Fruit fly (Drosophila melanogaster) whole organism, embryonic: Measurements from ENCODE around the gene CG4133.

ENCODE experiments used
- Antp ChIP-seq: fragments of 200-800 bp; sonication (Bioruptor generic); optimal IDR thresholded peaks from 3 replicates; lab custom pipeline; 2016; ENCODE audit warnings: missing biosample characterization, missing genetic modification characterization
- CG10565 ChIP-seq: fragments of 200-800 bp; sonication (Bioruptor generic); optimal IDR thresholded peaks from 3 replicates; lab custom pipeline; 2016; ENCODE audit warnings: missing biosample characterization, mild to moderate bottlenecking, missing genetic modification characterization
- CG11696 ChIP-seq: fragments of 200-800 bp; sonication (Bioruptor generic); IDR thresholded peaks from 2 replicates; pipeline ENCODE4 v1.3.6; 2022; ENCODE audit warnings: missing biosample characterization, missing genetic modification characterization
- CG13775 ChIP-seq: fragments of 200-800 bp; sonication (Bioruptor generic); optimal IDR thresholded peaks from 3 replicates; lab custom pipeline; 2017; ENCODE audit warnings: missing biosample characterization, mild to moderate bottlenecking, missing genetic modification characterization
- CG15696 ChIP-seq: fragments of 200-800 bp; sonication (Bioruptor generic); optimal IDR thresholded peaks from 2 replicates; lab custom pipeline; 2019; ENCODE audit warnings: missing biosample characterization, mild to moderate bottlenecking, missing genetic modification characterization, moderate library complexity
- CG1647 ChIP-seq: fragments of 200-800 bp; sonication (Bioruptor generic); optimal IDR thresholded peaks from 3 replicates; lab custom pipeline; 2016; ENCODE audit warnings: missing biosample characterization, missing genetic modification characterization
- CG16863 ChIP-seq: fragments of 200-800 bp; sonication (Bioruptor generic); optimal IDR thresholded peaks from 3 replicates; lab custom pipeline; 2016; ENCODE audit warnings: missing biosample characterization, missing genetic modification characterization
- CG17361 ChIP-seq: fragments of 200-800 bp; sonication (Bioruptor generic); IDR thresholded peaks from 3 replicates; pipeline ENCODE4 v1.3.6; 2022; ENCODE audit warnings: missing biosample characterization, missing genetic modification characterization
- CG18599 ChIP-seq: fragments of 200-800 bp; sonication (Bioruptor generic); optimal IDR thresholded peaks from 3 replicates; lab custom pipeline; 2017; ENCODE audit warnings: missing biosample characterization, missing genetic modification characterization, mild to moderate bottlenecking, moderate library complexity, missing genetic modification reagents
- CG18619 ChIP-seq: fragments of 200-800 bp; sonication (Bioruptor generic); optimal IDR thresholded peaks from 3 replicates; lab custom pipeline; 2017; ENCODE audit warnings: missing biosample characterization, mild to moderate bottlenecking, missing genetic modification characterization
- CG2129 ChIP-seq: fragments of 200-800 bp; sonication (Bioruptor generic); IDR thresholded peaks from 2 replicates; pipeline ENCODE4 v1.3.6; 2022; ENCODE audit warnings: missing biosample characterization, missing genetic modification characterization; ENCODE audit not compliant: partially characterized antibody
- CG3065 ChIP-seq: fragments of 200-800 bp; sonication (Bioruptor generic); optimal IDR thresholded peaks from 2 replicates; lab custom pipeline; 2016; ENCODE audit warnings: missing biosample characterization, missing genetic modification characterization
- CG32532 ChIP-seq: fragments of 200-800 bp; sonication (Bioruptor generic); IDR thresholded peaks from 2 replicates; pipeline ENCODE4 v1.3.6; 2022; ENCODE audit warnings: missing biosample characterization, missing genetic modification characterization
- CG32772 ChIP-seq: fragments of 200-800 bp; sonication (Bioruptor generic); IDR thresholded peaks from 2 replicates; pipeline ENCODE4 v1.3.6; 2022; ENCODE audit warnings: missing biosample characterization, missing genetic modification characterization
- CG3281 ChIP-seq: fragments of 200-800 bp; sonication (Bioruptor generic); optimal IDR thresholded peaks from 3 replicates; lab custom pipeline; 2017; ENCODE audit warnings: missing biosample characterization, mild to moderate bottlenecking, missing genetic modification characterization
- CG3838 ChIP-seq: fragments of 200-800 bp; sonication (Bioruptor generic); optimal IDR thresholded peaks from 3 replicates; lab custom pipeline; 2016; ENCODE audit warnings: missing biosample characterization, missing genetic modification characterization
- CG4282 ChIP-seq: fragments of 200-800 bp; sonication (Bioruptor generic); optimal IDR thresholded peaks from 2 replicates; lab custom pipeline; 2016; ENCODE audit warnings: missing biosample characterization, missing genetic modification characterization
- CG4617 ChIP-seq: fragments of 200-800 bp; sonication (Bioruptor generic); optimal IDR thresholded peaks from 3 replicates; lab custom pipeline; 2016; ENCODE audit warnings: missing biosample characterization, missing genetic modification characterization, borderline replicate concordance
- CG4820 ChIP-seq: fragments of 200-800 bp; sonication (Bioruptor generic); optimal IDR thresholded peaks from 3 replicates; lab custom pipeline; 2016; ENCODE audit warnings: missing biosample characterization, missing genetic modification characterization
- CG6683 ChIP-seq: fragments of 200-800 bp; sonication (Bioruptor generic); optimal IDR thresholded peaks from 2 replicates; lab custom pipeline; 2017; ENCODE audit warnings: missing biosample characterization, mild to moderate bottlenecking, missing genetic modification characterization, missing genetic modification reagents
- CG6689 ChIP-seq: fragments of 200-800 bp; sonication (Bioruptor generic); IDR thresholded peaks from 2 replicates; pipeline ENCODE4 v1.3.6; 2022; ENCODE audit warnings: missing biosample characterization, missing genetic modification characterization
- CG7556 ChIP-seq: fragments of 200-800 bp; sonication (Bioruptor generic); optimal IDR thresholded peaks from 2 replicates; lab custom pipeline; 2017; ENCODE audit warnings: missing biosample characterization, mild to moderate bottlenecking, missing genetic modification characterization
- CG7963 ChIP-seq: fragments of 200-800 bp; sonication (Bioruptor generic); IDR thresholded peaks from 3 replicates; pipeline ENCODE4 v1.3.6; 2022; ENCODE audit warnings: missing biosample characterization, missing genetic modification characterization; ENCODE audit not compliant: partially characterized antibody
- CG8089 ChIP-seq: fragments of 200-800 bp; sonication (Bioruptor generic); optimal IDR thresholded peaks from 3 replicates; lab custom pipeline; 2016; ENCODE audit warnings: missing biosample characterization, missing genetic modification characterization
- Drgx ChIP-seq: fragments of 200-800 bp; sonication (Bioruptor generic); IDR thresholded peaks from 2 replicates; pipeline ENCODE4 v1.3.6; 2022; ENCODE audit warnings: missing biosample characterization, missing genetic modification characterization
- E2f1 ChIP-seq: fragments of 200-800 bp; sonication (Bioruptor generic); IDR thresholded peaks from 2 replicates; pipeline ENCODE4 v1.3.6; 2022; ENCODE audit warnings: missing biosample characterization, missing genetic modification characterization
- Mrtf ChIP-seq: fragments of 200-800 bp; sonication (Bioruptor generic); IDR thresholded peaks from 3 replicates; pipeline ENCODE4 v1.3.6; 2022; ENCODE audit warnings: missing biosample characterization, missing genetic modification characterization
- Scr ChIP-seq: fragments of 200-800 bp; sonication (Bioruptor generic); IDR thresholded peaks from 2 replicates; pipeline ENCODE4 v1.3.6; 2022; ENCODE audit warnings: missing biosample characterization, missing genetic modification characterization; ENCODE audit not compliant: partially characterized antibody
- Sox100B ChIP-seq: fragments of 200-800 bp; sonication (Bioruptor generic); optimal IDR thresholded peaks from 3 replicates; lab custom pipeline; 2018; ENCODE audit warnings: missing biosample characterization, mild to moderate bottlenecking, missing genetic modification characterization
- Trl ChIP-seq, 3 experiments: fragments of >200 bp in 2 of 3; fragments of 200-800 bp in 1 of 3; sonication (Bioruptor generic) in 1 of 3; optimal IDR thresholded peaks; 2 replicates in 1 of 3; 3 replicates in 2 of 3; lab custom pipeline; 2016 to 2017; ENCODE audit warnings: missing biosample characterization in 1 of 3, missing genetic modification characterization in 1 of 3
- bab2 ChIP-seq: fragments of 200-800 bp; sonication (Bioruptor generic); optimal IDR thresholded peaks from 2 replicates; lab custom pipeline; 2016; ENCODE audit warnings: missing biosample characterization, missing genetic modification characterization
- caup ChIP-seq: fragments of 200-800 bp; sonication (Bioruptor generic); optimal IDR thresholded peaks from 3 replicates; lab custom pipeline; 2017; ENCODE audit warnings: missing biosample characterization, mild to moderate bottlenecking, missing genetic modification characterization, moderate library complexity; ENCODE audit not compliant: severe bottlenecking
- ci ChIP-seq: fragments of 200-800 bp; sonication (Bioruptor generic); IDR thresholded peaks from 3 replicates; pipeline ENCODE4 v1.3.6; 2022; ENCODE audit warnings: missing biosample characterization, missing genetic modification characterization
- dan ChIP-seq: fragments of 200-800 bp; sonication (Bioruptor generic); IDR thresholded peaks from 2 replicates; pipeline ENCODE4 v1.3.6; 2022; ENCODE audit warnings: missing biosample characterization, missing genetic modification characterization
- fd64A ChIP-seq: fragments of 200-800 bp; sonication (Bioruptor generic); optimal IDR thresholded peaks from 3 replicates; lab custom pipeline; 2018; ENCODE audit warnings: missing biosample characterization, mild to moderate bottlenecking, missing genetic modification characterization
- jumu ChIP-seq: fragments of 200-800 bp; sonication (Bioruptor generic); optimal IDR thresholded peaks from 3 replicates; lab custom pipeline; 2016; ENCODE audit warnings: missing biosample characterization, missing genetic modification characterization
- ken ChIP-seq: fragments of 200-800 bp; sonication (Bioruptor generic); IDR thresholded peaks from 3 replicates; pipeline ENCODE4 v1.3.6; 2022; ENCODE audit warnings: missing biosample characterization, missing genetic modification characterization
- lbe ChIP-seq: fragments of 200-800 bp; sonication (Bioruptor generic); optimal IDR thresholded peaks from 2 replicates; lab custom pipeline; 2016; ENCODE audit warnings: missing biosample characterization, mild to moderate bottlenecking, missing genetic modification characterization
- mirr ChIP-seq: fragments of 200-800 bp; sonication (Bioruptor generic); optimal IDR thresholded peaks from 3 replicates; lab custom pipeline; 2018; ENCODE audit warnings: missing biosample characterization, mild to moderate bottlenecking, missing genetic modification characterization
- nerfin-2 ChIP-seq: fragments of 200-800 bp; sonication (Bioruptor generic); IDR thresholded peaks from 2 replicates; pipeline ENCODE4 v1.3.6; 2022; ENCODE audit warnings: missing biosample characterization, missing genetic modification characterization; ENCODE audit not compliant: partially characterized antibody
- pho ChIP-seq: fragments of 200-800 bp; sonication (Bioruptor generic); optimal IDR thresholded peaks from 2 replicates; lab custom pipeline; 2016; ENCODE audit warnings: missing biosample characterization, missing genetic modification characterization
- prd ChIP-seq, 3 experiments: fragments of >200 bp in 2 of 3; fragments of 200-800 bp in 1 of 3; sonication (Bioruptor generic) in 1 of 3; optimal IDR thresholded peaks in 2 of 3; IDR thresholded peaks in 1 of 3; 2 replicates in 2 of 3; 3 replicates in 1 of 3; pipeline versions ENCODE4 v1.3.6 to Lab custom; 2017 to 2022; ENCODE audit warnings: missing biosample characterization in 1 of 3, missing genetic modification characterization in 1 of 3
- stc ChIP-seq: fragments of 200-800 bp; sonication (Bioruptor generic); IDR thresholded peaks from 2 replicates; pipeline ENCODE4 v1.3.6; 2022; ENCODE audit warnings: missing biosample characterization, missing genetic modification characterization
- tgo ChIP-seq: fragments of 200-800 bp; sonication (Bioruptor generic); IDR thresholded peaks from 3 replicates; pipeline ENCODE4 v1.3.6; 2022; ENCODE audit warnings: missing biosample characterization, missing genetic modification characterization
- tin ChIP-seq: fragments of 200-800 bp; sonication (Bioruptor generic); optimal IDR thresholded peaks from 3 replicates; lab custom pipeline; 2016; ENCODE audit warnings: missing biosample characterization, missing genetic modification characterization
- tna ChIP-seq: fragments of 200-800 bp; sonication (Bioruptor generic); IDR thresholded peaks from 2 replicates; pipeline ENCODE4 v1.3.6; 2022; ENCODE audit warnings: missing biosample characterization, missing genetic modification characterization; ENCODE audit not compliant: partially characterized antibody
- vnd ChIP-seq: fragments of 200-800 bp; sonication (Bioruptor generic); IDR thresholded peaks from 3 replicates; pipeline ENCODE4 v1.3.6; 2022; ENCODE audit warnings: missing biosample characterization, missing genetic modification characterization; ENCODE audit not compliant: partially characterized antibody
- vvl ChIP-seq: fragments of 200-800 bp; sonication (Bioruptor generic); IDR thresholded peaks from 2 replicates; pipeline ENCODE4 v1.3.6; 2022; ENCODE audit warnings: missing biosample characterization, missing genetic modification characterization

Gene CG4133

DNA sequence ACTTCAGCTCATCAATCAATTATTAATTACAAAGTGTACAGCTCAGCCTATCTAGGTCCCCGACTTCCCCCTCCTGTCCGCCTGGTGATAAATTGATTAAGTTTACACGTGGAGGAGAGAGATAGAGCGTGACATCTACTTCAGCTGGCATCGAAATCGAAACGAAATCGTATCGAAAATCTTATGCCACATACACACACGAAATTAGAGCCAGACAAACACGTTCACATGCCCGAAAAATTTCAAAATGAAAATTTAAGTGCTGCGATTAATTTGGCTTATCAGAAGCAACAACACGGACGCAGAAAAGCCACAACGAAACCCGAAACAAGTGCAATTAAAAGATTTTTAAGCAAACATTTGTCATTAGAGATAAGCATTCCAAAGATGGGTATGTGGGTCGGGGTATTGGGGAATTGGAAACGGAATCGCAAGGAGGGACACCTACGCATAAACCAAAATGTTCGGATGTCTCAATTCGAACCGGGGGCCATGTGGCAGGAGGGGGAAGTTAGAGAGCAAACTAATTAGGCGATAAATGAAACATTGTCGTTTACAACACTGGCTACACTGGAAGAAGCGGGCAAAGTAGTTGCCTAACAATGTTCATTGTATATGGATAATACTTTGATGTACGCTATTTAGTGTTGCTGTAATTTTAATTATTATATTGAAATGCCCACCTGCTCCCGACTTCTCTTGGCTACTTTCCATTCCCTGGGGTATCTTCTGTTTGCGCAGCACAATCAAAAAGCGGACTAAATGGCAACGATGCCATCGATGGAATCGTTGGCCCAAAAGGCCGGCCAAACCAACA, 42.5 kb downstream of the CG4133 start (continued):
- TF ChIP-seq CG4282 (no peak), dan (GFP tag; lab: Robert Waterston, UW) (no peak), Drgx (no peak), lbe (GFP tag; lab: Kevin White, UChicago) (no peak), CG16863 (GFP tag; lab: Kevin White, UChicago) (no peak), CG4820 (GFP tag; lab: Kevin White, UChicago) (no peak), ken (GFP tag; lab: Robert Waterston, UW) (no peak), Mrtf (no peak), tna (no peak), CG17361 (GFP tag; lab: Robert Waterston, UW) (0 out of 3 replicates have a peak, but pooled peaks have one; percentile 10), tin (no peak), CG18619 (GFP tag; lab: Kevin White, UChicago) (no peak), CG3838 (GFP tag; lab: Kevin White, UChicago) (no peak), CG7963 (no peak), CG32772 (no peak), CG10565 (no peak), CG3065 (GFP tag; lab: Kevin White, UChicago) (no peak), CG1647 (no peak), tgo (GFP tag; lab: Robert Waterston, UW) (no peak), CG8089 (GFP tag; lab: Kevin White, UChicago) (no peak), Antp (GFP tag; lab: Kevin White, UChicago) (no peak), ci (GFP tag; lab: Robert Waterston, UW) (no peak), caup (GFP tag; lab: Kevin White, UChicago) (peak; percentile 2), CG6689 (GFP tag; lab: Robert Waterston, UW) (0 out of 2 replicates have a peak, but pooled peaks have one; percentile 36), jumu (no peak), CG2129 (GFP tag; lab: Robert Waterston, UW) (no peak), vvl (0 out of 2 replicates have a peak, but pooled peaks have one; percentile 11), bab2 (no peak), Scr (GFP tag; lab: Robert Waterston, UW) (no peak), CG6683 (no peak), stc (GFP tag; lab: Robert Waterston, UW) (no peak), fd64A (no peak), CG11696 (GFP tag; lab: Robert Waterston, UW) (no peak), CG15696 (no peak), Sox100B (GFP tag; lab: Kevin White, UChicago) (no peak), nerfin-2 (no peak), CG7556 (GFP tag; lab: Kevin White, UChicago) (no peak), CG3281 (no peak), CG4617 (GFP tag; lab: Kevin White, UChicago) (no peak), prd (optimal IDR thresholded peaks at IDR 0.05; lab: Kevin White, UChicago) (no peak), prd (GFP tag; IDR thresholded peaks at IDR 0.05; lab: Robert Waterston, UW) (0 out of 3 replicates have a peak, but pooled peaks have one; percentile 16), E2f1 (GFP tag; lab: Robert Waterston, UW) (no peak), CG32532 (GFP tag; lab: Robert Waterston, UW) (no peak), mirr (peak; percentile 88), pho (no peak), CG13775 (GFP tag; lab: Kevin White, UChicago) (no peak), vnd (GFP tag; lab: Robert Waterston, UW) (no peak), Trl (optimal IDR thresholded peaks at IDR 0.05; lab: Kevin White, UChicago) (no peak), Trl (GFP tag; optimal IDR thresholded peaks at IDR 0.05; lab: Kevin White, UChicago) (no peak), CG18599 (GFP tag; lab: Kevin White, UChicago) (peak; percentile 24)
